Worm (Caenorhabditis elegans) whole organism, young adult: ENCODE measurements around the gene ZK185.3.

Experiments
- F23B12.7 ChIP-seq: sonication (generic microtip); optimal IDR thresholded peaks from 2 replicates; lab custom pipeline; 2017; ENCODE audit warnings: missing genetic modification characterization, mild to moderate bottlenecking, missing compliant biosample characterization, antibody characterized with exemption, moderate library complexity; ENCODE audit not compliant: insufficient read depth
- F49E8.2 ChIP-seq: sonication (generic microtip); optimal IDR thresholded peaks from 3 replicates; lab custom pipeline; 2017; ENCODE audit warnings: missing genetic modification characterization, mild to moderate bottlenecking, missing compliant biosample characterization, antibody characterized with exemption, moderate library complexity; ENCODE audit not compliant: insufficient read depth
- F52B5.7 ChIP-seq: sonication (generic microtip); optimal IDR thresholded peaks from 2 replicates; lab custom pipeline; 2016; ENCODE audit warnings: mild to moderate bottlenecking, missing genetic modification characterization, missing compliant biosample characterization
- F57A8.1 ChIP-seq: fragments of 200-800 bp; sonication (Bioruptor generic); optimal IDR thresholded peaks from 2 replicates; lab custom pipeline; 2018; ENCODE audit warnings: mild to moderate bottlenecking, missing genetic modification characterization, moderate library complexity, missing compliant biosample characterization
- Y56A3A.18 ChIP-seq: fragments of 200-800 bp; sonication (Bioruptor generic); IDR thresholded peaks from 2 replicates; pipeline ENCODE4 v1.3.6; 2022; ENCODE audit warnings: missing genetic modification reagents, missing genetic modification characterization, missing compliant biosample characterization
- Y67H2A.10 ChIP-seq: fragments of 200-800 bp; sonication (Bioruptor generic); conservative IDR thresholded peaks from 2 replicates; pipeline ENCODE4 v1.3.6; 2022; ENCODE audit warnings: missing genetic modification reagents, missing genetic modification characterization, missing compliant biosample characterization
- ama-1 ChIP-seq, 3 experiments: fragments of 150-350 bp in 1 of 3; sonication (generic microtip) in 2 of 3; optimal IDR thresholded peaks; 2 replicates each; lab custom pipeline; 2014 to 2018; ENCODE audit warnings: missing biosample characterization in 2 of 3, missing genetic modification characterization in 2 of 3, missing genetic modification reagents in 2 of 3
- atf-7 ChIP-seq: sonication (generic microtip); optimal IDR thresholded peaks from 2 replicates; lab custom pipeline; 2017; ENCODE audit warnings: mild to moderate bottlenecking, missing genetic modification characterization, missing compliant biosample characterization
- attf-3 ChIP-seq: fragments of 200-800 bp; sonication (Bioruptor generic); conservative IDR thresholded peaks from 2 replicates; pipeline ENCODE4 v1.3.6; 2022; ENCODE audit warnings: missing genetic modification reagents, missing genetic modification characterization, missing compliant biosample characterization
- cebp-1 ChIP-seq, 2 experiments: fragments of 200-800 bp in 1 of 2; sonication (Bioruptor generic) in 1 of 2; sonication (generic microtip) in 1 of 2; IDR thresholded peaks in 1 of 2; optimal IDR thresholded peaks in 1 of 2; 2 replicates each; pipeline versions ENCODE4 v1.3.6 to Lab custom; 2017 to 2022; ENCODE audit warnings: missing compliant biosample characterization in 2 of 2, missing genetic modification characterization in 2 of 2, mild to moderate bottlenecking in 1 of 2, missing genetic modification reagents in 1 of 2, moderate library complexity in 1 of 2
- egl-44 ChIP-seq: fragments of 200-800 bp; sonication (Bioruptor generic); IDR thresholded peaks from 2 replicates; pipeline ENCODE4 v1.3.6; 2022; ENCODE audit warnings: missing genetic modification reagents, missing genetic modification characterization, missing compliant biosample characterization
- fkh-3 ChIP-seq: sonication (generic microtip); optimal IDR thresholded peaks from 2 replicates; lab custom pipeline; 2016; ENCODE audit warnings: mild to moderate bottlenecking, missing genetic modification characterization, missing compliant biosample characterization
- gei-17 ChIP-seq: fragments of 200-800 bp; sonication (Bioruptor generic); optimal IDR thresholded peaks from 2 replicates; lab custom pipeline; 2018; ENCODE audit warnings: mild to moderate bottlenecking, missing genetic modification characterization, missing compliant biosample characterization
- lin-26 ChIP-seq: fragments of 200-800 bp; sonication (Bioruptor generic); IDR thresholded peaks from 2 replicates; pipeline ENCODE4 v1.3.6; 2022; ENCODE audit warnings: missing genetic modification reagents, missing genetic modification characterization, missing compliant biosample characterization
- lsl-1 ChIP-seq: fragments of 200-800 bp; sonication (Bioruptor generic); optimal IDR thresholded peaks from 2 replicates; lab custom pipeline; 2018; ENCODE audit warnings: mild to moderate bottlenecking, missing genetic modification characterization, moderate library complexity, missing compliant biosample characterization
- madf-3 ChIP-seq: fragments of 200-800 bp; sonication (Bioruptor generic); IDR thresholded peaks from 2 replicates; pipeline ENCODE4 v1.3.6; 2022; ENCODE audit warnings: missing genetic modification reagents, missing genetic modification characterization, missing compliant biosample characterization
- mes-4 ChIP-seq: sonication (generic microtip); optimal IDR thresholded peaks from 2 replicates; lab custom pipeline; 2016; ENCODE audit warnings: missing genotype, missing genetic modification characterization, missing compliant biosample characterization
- nfya-2 ChIP-seq: fragments of 200-800 bp; sonication (Bioruptor generic); IDR thresholded peaks from 2 replicates; pipeline ENCODE4 v1.3.6; 2022; ENCODE audit warnings: missing genetic modification reagents, missing genetic modification characterization, missing compliant biosample characterization
- nhr-80 ChIP-seq: sonication (generic microtip); optimal IDR thresholded peaks from 2 replicates; lab custom pipeline; 2016; ENCODE audit warnings: missing genetic modification characterization, missing compliant biosample characterization
- snpc-1.1 ChIP-seq: sonication (generic microtip); optimal IDR thresholded peaks from 2 replicates; lab custom pipeline; 2017; ENCODE audit warnings: missing genetic modification characterization, mild to moderate bottlenecking, missing compliant biosample characterization, antibody characterized with exemption, moderate library complexity, missing genotype, missing genetic modification reagents; ENCODE audit not compliant: insufficient read depth
- unc-130 ChIP-seq: sonication (generic microtip); optimal IDR thresholded peaks from 2 replicates; lab custom pipeline; 2016; ENCODE audit warnings: missing genetic modification reagents, missing genetic modification characterization, missing compliant biosample characterization
- zfh-2 ChIP-seq: fragments of 200-800 bp; sonication (Bioruptor generic); conservative IDR thresholded peaks from 2 replicates; pipeline ENCODE4 v1.3.6; 2022; ENCODE audit warnings: missing genetic modification reagents, missing genetic modification characterization, missing compliant biosample characterization

The ZK185.3 gene

ce11 chrIV:4482531-4482930, 47.7 kb downstream of the ZK185.3 start, which contains the start of gene M01H9.4:
M01H9.4 (minus strand) TSS chrIV:4482909.
- no peak for TF ChIP-seq lin-26
- no peak for TF ChIP-seq F57A8.1 (GFP tag; lab: Kevin White, UChicago)
- TF ChIP-seq cebp-1 (GFP tag; IDR thresholded peaks at IDR 0.05; lab: Robert Waterston, UW), result no peak
- no peak for TF ChIP-seq cebp-1 (tag; optimal IDR thresholded peaks at IDR 0.05; lab: Kevin White, UChicago)
- no peak for TF ChIP-seq F23B12.7 (tag; lab: Kevin White, UChicago)
- peak; percentile 83 for TF ChIP-seq nhr-80 (tag; lab: Kevin White, UChicago)
- TF ChIP-seq egl-44 (GFP tag; lab: Robert Waterston, UW), result no peak
- TF ChIP-seq nfya-2, result no peak

- TF ChIP-seq F49E8.2 (tag; lab: Kevin White, UChicago), result no peak
- peak; percentile 10 for TF ChIP-seq nhr-80 (tag; lab: Kevin White, UChicago)
Measured at ce11 chrIV:4481298-4481697, 48.9 kb downstream of the ZK185.3 start.

DNA sequence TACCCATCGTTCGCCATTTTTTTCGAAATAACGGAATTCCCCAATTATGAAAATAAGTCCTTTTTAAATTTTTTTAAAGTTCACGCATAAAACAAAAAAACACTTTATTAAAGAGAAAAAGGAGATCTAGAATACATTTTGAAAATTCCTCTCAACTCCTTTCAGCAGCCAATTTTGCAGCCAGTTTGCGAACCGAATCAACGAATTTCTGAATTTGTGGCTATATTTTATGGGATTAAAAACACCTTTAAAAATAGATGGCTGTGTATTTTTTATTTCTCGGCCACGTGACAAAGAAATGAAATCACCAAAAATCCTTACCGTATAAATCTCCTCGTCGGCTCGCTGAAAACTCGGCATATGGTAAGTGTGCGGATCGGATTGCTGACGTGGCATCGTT, 50.2 kb downstream of the ZK185.3 start, which contains the start of gene M01H9.10:
Gene M01H9.10 (minus strand): TSS at position 101 of the 400 bp plus-strand sequence.
- TF ChIP-seq fkh-3 (no peak), attf-3 (GFP tag; lab: Robert Waterston, UW) (no peak), atf-7 (no peak), F52B5.7 (tag; lab: Kevin White, UChicago) (no peak), egl-44 (GFP tag; lab: Robert Waterston, UW) (no peak), zfh-2 (GFP tag; lab: Robert Waterston, UW) (no peak), gei-17 (no peak), lsl-1 (GFP tag; lab: Kevin White, UChicago) (no peak), snpc-1.1 (tag; lab: Kevin White, UChicago) (no peak), unc-130 (no peak), ama-1 (optimal IDR thresholded peaks at IDR 0.05; lab: Kevin White, UChicago) (no peak), ama-1 (GFP tag; optimal IDR thresholded peaks at IDR 0.05; lab: Kevin White, UChicago) (no peak), madf-3 (GFP tag; lab: Robert Waterston, UW) (no peak), Y67H2A.10 (GFP tag; lab: Robert Waterston, UW) (no peak), Y56A3A.18 (no peak), mes-4 (no peak)
